In genomic region chr3R:22663115-22663514, dm6 we compare ENCODE assay signal across 1 fruit fly cellular context.
A peak's percentile ranks its signal among the peaks of the same experiment; 100 is the strongest.
TF ChIP-seq lines count a peak whose summit lies in the region.

No protein-coding gene starts in this region.

TF ChIP-seq in whole organism, embryonic, 481 proteins besides CTCF, POLR2A, EP300 and RAD21 (continued from another document and continues in another):
- TF ChIP-seq CG32767 (GFP tag; IDR thresholded peaks at IDR 0.05; lab: Robert Waterston, UW), result peak; percentile 60; the same call in 1 of the 2 replicates
- TF ChIP-seq Fer1 (GFP tag; optimal IDR thresholded peaks at IDR 0.05; lab: Kevin White, UChicago), result peak; percentile 77
- peak; percentile 30 for TF ChIP-seq caup (GFP tag; optimal IDR thresholded peaks at IDR 0.05; lab: Kevin White, UChicago; ENCODE audit: severe bottlenecking)
- TF ChIP-seq CG9932 (GFP tag; IDR thresholded peaks at IDR 0.05; lab: Robert Waterston, UW), result peak; percentile 80
- no peak for TF ChIP-seq D19B (GFP tag; optimal IDR thresholded peaks at IDR 0.05; lab: Kevin White, UChicago)
- no peak for TF ChIP-seq lola (GFP tag; optimal IDR thresholded peaks at IDR 0.05; lab: Kevin White, UChicago)
- peak; percentile 63 for TF ChIP-seq jing (GFP tag; optimal IDR thresholded peaks at IDR 0.05; lab: Kevin White, UChicago)
- TF ChIP-seq CG14860 (GFP tag; IDR thresholded peaks at IDR 0.05; lab: Robert Waterston, UW; ENCODE audit: partially characterized antibody), result no peak
- TF ChIP-seq NK7.1 (GFP tag; optimal IDR thresholded peaks at IDR 0.05; lab: Kevin White, UChicago), result no peak
- peak; percentile 63; the same call in 1 of the 2 replicates for TF ChIP-seq Ada2b (GFP tag; IDR thresholded peaks at IDR 0.05; lab: Robert Waterston, UW)
- peak; percentile 57; the same call in 1 of the 2 replicates for TF ChIP-seq ara (GFP tag; IDR thresholded peaks at IDR 0.05; lab: Robert Waterston, UW)
- TF ChIP-seq CG8924 (tag; optimal IDR thresholded peaks at IDR 0.05; lab: Kevin White, UChicago), result peak; percentile 63
- TF ChIP-seq bsh (GFP tag; optimal IDR thresholded peaks at IDR 0.05; lab: Kevin White, UChicago), result peak; percentile 34 to 81
- peak; percentile 31; the same call in 1 of the 3 replicates for TF ChIP-seq Mrtf (GFP tag; IDR thresholded peaks at IDR 0.05; lab: Robert Waterston, UW)
- TF ChIP-seq Dad (GFP tag; optimal IDR thresholded peaks at IDR 0.05; lab: Kevin White, UChicago), result no peak
- TF ChIP-seq CoRest (tag; optimal IDR thresholded peaks at IDR 0.05; lab: Kevin White, UChicago), result peak; percentile 69
- peak; percentile 44 for TF ChIP-seq tin (GFP tag; optimal IDR thresholded peaks at IDR 0.05; lab: Kevin White, UChicago)
- no peak for TF ChIP-seq CG7271 (tag; optimal IDR thresholded peaks at IDR 0.05; lab: Kevin White, UChicago)
- TF ChIP-seq sqz (GFP tag; optimal IDR thresholded peaks at IDR 0.05; lab: Kevin White, UChicago), result no peak
- peak; percentile 67 for TF ChIP-seq CG12155 (GFP tag; optimal IDR thresholded peaks at IDR 0.05; lab: Kevin White, UChicago)
- no peak for TF ChIP-seq CG11723 (GFP tag; optimal IDR thresholded peaks at IDR 0.05; lab: Kevin White, UChicago)
- peak; percentile 57 for TF ChIP-seq CG1602 (GFP tag; optimal IDR thresholded peaks at IDR 0.05; lab: Kevin White, UChicago)
- TF ChIP-seq CG6854 (GFP tag; optimal IDR thresholded peaks at IDR 0.05; lab: Kevin White, UChicago), result peak; percentile 50
- peak; percentile 75 for TF ChIP-seq CG15269 (tag; optimal IDR thresholded peaks at IDR 0.05; lab: Kevin White, UChicago)
- peak; percentile 60 for TF ChIP-seq CG4820 (GFP tag; optimal IDR thresholded peaks at IDR 0.05; lab: Kevin White, UChicago)
- TF ChIP-seq CG18262 (tag; optimal IDR thresholded peaks at IDR 0.05; lab: Kevin White, UChicago), result no peak
- no peak for TF ChIP-seq Dip2 (GFP tag; IDR thresholded peaks at IDR 0.05; lab: Robert Waterston, UW)
- TF ChIP-seq Dp (GFP tag; optimal IDR thresholded peaks at IDR 0.05; lab: Kevin White, UChicago), result no peak
- no peak for TF ChIP-seq HLHmδ (GFP tag; optimal IDR thresholded peaks at IDR 0.05; lab: Kevin White, UChicago)
- TF ChIP-seq CG17829 (tag; optimal IDR thresholded peaks at IDR 0.05; lab: Kevin White, UChicago), result no peak
- peak; percentile 22 for TF ChIP-seq ems (GFP tag; optimal IDR thresholded peaks at IDR 0.05; lab: Kevin White, UChicago)
- no peak for TF ChIP-seq CG12769 (tag; optimal IDR thresholded peaks at IDR 0.05; lab: Kevin White, UChicago)
- TF ChIP-seq CG4328 (GFP tag; optimal IDR thresholded peaks at IDR 0.05; lab: Kevin White, UChicago), result no peak
- TF ChIP-seq cas (GFP tag; IDR thresholded peaks at IDR 0.05; lab: Robert Waterston, UW), result no peak
- no peak for TF ChIP-seq CG13123 (GFP tag; optimal IDR thresholded peaks at IDR 0.05; lab: Kevin White, UChicago)
- TF ChIP-seq pum (GFP tag; optimal IDR thresholded peaks at IDR 0.05; lab: Kevin White, UChicago), result peak; percentile 12
- TF ChIP-seq CG12391 (tag; optimal IDR thresholded peaks at IDR 0.05; lab: Kevin White, UChicago), result peak; percentile 78
- no peak for TF ChIP-seq zf30C (GFP tag; optimal IDR thresholded peaks at IDR 0.05; lab: Kevin White, UChicago)
- peak; percentile 23 for TF ChIP-seq exex (tag; optimal IDR thresholded peaks at IDR 0.05; lab: Kevin White, UChicago)
- no peak for TF ChIP-seq nau (GFP tag; optimal IDR thresholded peaks at IDR 0.05; lab: Kevin White, UChicago)
- TF ChIP-seq sob (GFP tag; IDR thresholded peaks at IDR 0.05; lab: Robert Waterston, UW), result peak; percentile 63
- peak; percentile 30 for TF ChIP-seq ewg (GFP tag; optimal IDR thresholded peaks at IDR 0.05; lab: Kevin White, UChicago)
- TF ChIP-seq pita (GFP tag; optimal IDR thresholded peaks at IDR 0.05; lab: Kevin White, UChicago), result no peak
- TF ChIP-seq Dek (tag; optimal IDR thresholded peaks at IDR 0.05; lab: Kevin White, UChicago), result peak; percentile 50
- peak; percentile 40; the same call in 1 of the 2 replicates for TF ChIP-seq ttk (GFP tag; IDR thresholded peaks at IDR 0.05; lab: Robert Waterston, UW)
- no peak for TF ChIP-seq CG8478 (optimal IDR thresholded peaks at IDR 0.05; lab: Kevin White, UChicago)
- 0 out of 2 replicates have a peak, but pooled peaks have one; percentile 13 for TF ChIP-seq gsb (GFP tag; IDR thresholded peaks at IDR 0.05; lab: Robert Waterston, UW)
- TF ChIP-seq ftz-f1 (GFP tag; optimal IDR thresholded peaks at IDR 0.05; lab: Kevin White, UChicago), result no peak
- no peak; the same call in 1 of the 2 replicates for TF ChIP-seq GATAe (GFP tag; conservative IDR thresholded peaks at IDR 0.05; lab: Robert Waterston, UW)
- TF ChIP-seq Neu2 (GFP tag; optimal IDR thresholded peaks at IDR 0.05; lab: Kevin White, UChicago; ENCODE audit: borderline replicate concordance), result no peak
- peak; percentile 56 for TF ChIP-seq sisA (GFP tag; IDR thresholded peaks at IDR 0.05; lab: Robert Waterston, UW)
- peak; percentile 48 to 75 for TF ChIP-seq dpn (GFP tag; optimal IDR thresholded peaks at IDR 0.05; lab: Kevin White, UChicago)
- TF ChIP-seq CG1792 (GFP tag; optimal IDR thresholded peaks at IDR 0.05; lab: Kevin White, UChicago), result no peak
- no peak for TF ChIP-seq btn (GFP tag; optimal IDR thresholded peaks at IDR 0.05; lab: Kevin White, UChicago)
- TF ChIP-seq Eip74EF (GFP tag; optimal IDR thresholded peaks at IDR 0.05; lab: Kevin White, UChicago), result no peak
- TF ChIP-seq lab (GFP tag; optimal IDR thresholded peaks at IDR 0.05; lab: Kevin White, UChicago), result peak; percentile 75
- TF ChIP-seq Oli (tag; optimal IDR thresholded peaks at IDR 0.05; lab: Kevin White, UChicago), result peak; percentile 73
- no peak for TF ChIP-seq vnd (GFP tag; IDR thresholded peaks at IDR 0.05; lab: Robert Waterston, UW; ENCODE audit: partially characterized antibody)
- no peak for TF ChIP-seq jigr1 (GFP tag; IDR thresholded peaks at IDR 0.05; lab: Robert Waterston, UW)
- TF ChIP-seq CG3847 (GFP tag; IDR thresholded peaks at IDR 0.05; lab: Robert Waterston, UW), result peak; percentile 77
- TF ChIP-seq CG2889 (GFP tag; IDR thresholded peaks at IDR 0.05; lab: Robert Waterston, UW), result peak; percentile 80; the same call in 2 of the 3 replicates
- TF ChIP-seq ab (GFP tag; optimal IDR thresholded peaks at IDR 0.05; lab: Kevin White, UChicago), result no peak
- TF ChIP-seq Lpt (GFP tag; optimal IDR thresholded peaks at IDR 0.05; lab: Kevin White, UChicago), result no peak
- peak; percentile 14 for TF ChIP-seq trem (tag; optimal IDR thresholded peaks at IDR 0.05; lab: Kevin White, UChicago)
- TF ChIP-seq CG6813 (GFP tag; optimal IDR thresholded peaks at IDR 0.05; lab: Kevin White, UChicago), result peak; percentile 50
- no peak for TF ChIP-seq CG10274 (GFP tag; optimal IDR thresholded peaks at IDR 0.05; lab: Kevin White, UChicago)
- peak; percentile 80 for TF ChIP-seq so (GFP tag; IDR thresholded peaks at IDR 0.05; lab: Robert Waterston, UW)
- TF ChIP-seq Ravus (GFP tag; IDR thresholded peaks at IDR 0.05; lab: Robert Waterston, UW), result peak; percentile 12; the same call in 1 of the 2 replicates
- peak; percentile 63 for TF ChIP-seq CG8388 (GFP tag; optimal IDR thresholded peaks at IDR 0.05; lab: Kevin White, UChicago)
- TF ChIP-seq unpg (GFP tag; optimal IDR thresholded peaks at IDR 0.05; lab: Kevin White, UChicago), result peak; percentile 77
- peak; percentile 61 for TF ChIP-seq NfI (GFP tag; optimal IDR thresholded peaks at IDR 0.05; lab: Kevin White, UChicago)
- TF ChIP-seq Med (GFP tag; lab: Kevin White, UChicago), result peak; percentile 89
- TF ChIP-seq Lhr (GFP tag; optimal IDR thresholded peaks at IDR 0.05; lab: Kevin White, UChicago), result peak; percentile 5
- peak; percentile 59 for TF ChIP-seq chn (GFP tag; optimal IDR thresholded peaks at IDR 0.05; lab: Kevin White, UChicago)
- peak; percentile 11 for TF ChIP-seq CG31388 (GFP tag; optimal IDR thresholded peaks at IDR 0.05; lab: Kevin White, UChicago)
- peak; percentile 57 for TF ChIP-seq tio (GFP tag; optimal IDR thresholded peaks at IDR 0.05; lab: Kevin White, UChicago)
- TF ChIP-seq HmgZ (tag; optimal IDR thresholded peaks at IDR 0.05; lab: Kevin White, UChicago), result peak; percentile 42
- peak; percentile 92 for TF ChIP-seq slbo (GFP tag; IDR thresholded peaks at IDR 0.05; lab: Robert Waterston, UW)
- no peak for TF ChIP-seq Scr (GFP tag; IDR thresholded peaks at IDR 0.05; lab: Robert Waterston, UW; ENCODE audit: partially characterized antibody)
- TF ChIP-seq pb (GFP tag; optimal IDR thresholded peaks at IDR 0.05; lab: Kevin White, UChicago), result no peak
- peak; percentile 69 for TF ChIP-seq Hmr (GFP tag; optimal IDR thresholded peaks at IDR 0.05; lab: Kevin White, UChicago)
- peak; percentile 62 for TF ChIP-seq CG17385 (GFP tag; optimal IDR thresholded peaks at IDR 0.05; lab: Kevin White, UChicago)
- TF ChIP-seq insv (GFP tag; optimal IDR thresholded peaks at IDR 0.05; lab: Kevin White, UChicago), result no peak
- peak; percentile 40; the same call in 1 of the 2 replicates for TF ChIP-seq CG31224 (GFP tag; IDR thresholded peaks at IDR 0.05; lab: Robert Waterston, UW)
- no peak for TF ChIP-seq Usf (GFP tag; optimal IDR thresholded peaks at IDR 0.05; lab: Kevin White, UChicago)
- peak; percentile 75 for TF ChIP-seq nmo (GFP tag; optimal IDR thresholded peaks at IDR 0.05; lab: Kevin White, UChicago)
- TF ChIP-seq bowl (GFP tag; IDR thresholded peaks at IDR 0.05; lab: Robert Waterston, UW), result no peak
- TF ChIP-seq jumu (GFP tag; optimal IDR thresholded peaks at IDR 0.05; lab: Kevin White, UChicago), result peak; percentile 3
- TF ChIP-seq Pdp1 (GFP tag; optimal IDR thresholded peaks at IDR 0.05; lab: Kevin White, UChicago), result peak in 1 of 2 experiments; percentile 22
- no peak for TF ChIP-seq kni (GFP tag; optimal IDR thresholded peaks at IDR 0.05; lab: Kevin White, UChicago)
- no peak; the same call in 2 of the 3 replicates for TF ChIP-seq croc (GFP tag; conservative IDR thresholded peaks at IDR 0.05; lab: Robert Waterston, UW)
- TF ChIP-seq Poxn (GFP tag; IDR thresholded peaks at IDR 0.05; lab: Robert Waterston, UW), result no peak
- peak; percentile 55 for TF ChIP-seq tap (tag; optimal IDR thresholded peaks at IDR 0.05; lab: Kevin White, UChicago)
- peak; percentile 62 for TF ChIP-seq lmd (GFP tag; IDR thresholded peaks at IDR 0.05; lab: Robert Waterston, UW)
- TF ChIP-seq fd64A (GFP tag; optimal IDR thresholded peaks at IDR 0.05; lab: Kevin White, UChicago), result no peak
- TF ChIP-seq CG6765 (GFP tag; optimal IDR thresholded peaks at IDR 0.05; lab: Kevin White, UChicago), result no peak
- peak; percentile 26 for TF ChIP-seq trh (GFP tag; optimal IDR thresholded peaks at IDR 0.05; lab: Kevin White, UChicago)
- peak; percentile 42; the same call in 1 of the 2 replicates for TF ChIP-seq Awh (GFP tag; IDR thresholded peaks at IDR 0.05; lab: Robert Waterston, UW)
- TF ChIP-seq unc-4 (GFP tag; IDR thresholded peaks at IDR 0.05; lab: Robert Waterston, UW; ENCODE audit: partially characterized antibody), result no peak
- peak; percentile 30 for TF ChIP-seq Atf3 (GFP tag; optimal IDR thresholded peaks at IDR 0.05; lab: Kevin White, UChicago)
- peak; percentile 72 for TF ChIP-seq grau (tag; optimal IDR thresholded peaks at IDR 0.05; lab: Kevin White, UChicago)
- TF ChIP-seq CG1233 (GFP tag; optimal IDR thresholded peaks at IDR 0.05; lab: Kevin White, UChicago), result peak; percentile 37
- peak; percentile 38 for TF ChIP-seq Side (GFP tag; optimal IDR thresholded peaks at IDR 0.05; lab: Kevin White, UChicago)
- TF ChIP-seq slp2 (GFP tag; optimal IDR thresholded peaks at IDR 0.05; lab: Kevin White, UChicago), result peak; percentile 20
- TF ChIP-seq CG14965 (GFP tag; optimal IDR thresholded peaks at IDR 0.05; lab: Kevin White, UChicago; ENCODE audit: borderline replicate concordance), result no peak
- no peak for TF ChIP-seq Antp (GFP tag; optimal IDR thresholded peaks at IDR 0.05; lab: Kevin White, UChicago)
- TF ChIP-seq CG33213 (GFP tag; optimal IDR thresholded peaks at IDR 0.05; lab: Kevin White, UChicago), result peak; percentile 28
- peak; percentile 27 for TF ChIP-seq CG4424 (GFP tag; optimal IDR thresholded peaks at IDR 0.05; lab: Kevin White, UChicago)
- TF ChIP-seq br (optimal IDR thresholded peaks at IDR 0.05; lab: Kevin White, UChicago), result no peak
- no peak for TF ChIP-seq CG16779 (GFP tag; IDR thresholded peaks at IDR 0.05; lab: Robert Waterston, UW)
- TF ChIP-seq CG32532 (GFP tag; IDR thresholded peaks at IDR 0.05; lab: Robert Waterston, UW), result peak; percentile 60; the same call in 1 of the 2 replicates
- TF ChIP-seq Optix (GFP tag; IDR thresholded peaks at IDR 0.05; lab: Robert Waterston, UW), result peak; percentile 37; the same call in 1 of the 3 replicates
- no peak for TF ChIP-seq HmgD (GFP tag; optimal IDR thresholded peaks at IDR 0.05; lab: Kevin White, UChicago)
- TF ChIP-seq CG11398 (GFP tag; optimal IDR thresholded peaks at IDR 0.05; lab: Kevin White, UChicago), result no peak
- peak; percentile 43; the same call in 1 of the 2 replicates for TF ChIP-seq vvl (GFP tag; IDR thresholded peaks at IDR 0.05; lab: Robert Waterston, UW)
- TF ChIP-seq Bteb2 (GFP tag; optimal IDR thresholded peaks at IDR 0.05; lab: Kevin White, UChicago), result peak; percentile 56
- no peak for TF ChIP-seq BEAF-32 (GFP tag; optimal IDR thresholded peaks at IDR 0.05; lab: Kevin White, UChicago)
- peak; percentile 57 for TF ChIP-seq CG18619 (GFP tag; optimal IDR thresholded peaks at IDR 0.05; lab: Kevin White, UChicago)
- TF ChIP-seq Elba2 (GFP tag; optimal IDR thresholded peaks at IDR 0.05; lab: Kevin White, UChicago), result no peak
- TF ChIP-seq Jarid2 (GFP tag; optimal IDR thresholded peaks at IDR 0.05; lab: Kevin White, UChicago), result no peak
- TF ChIP-seq dimm (GFP tag; IDR thresholded peaks at IDR 0.05; lab: Robert Waterston, UW), result peak; percentile 51
- TF ChIP-seq Hsf (GFP tag; optimal IDR thresholded peaks at IDR 0.05; lab: Kevin White, UChicago), result peak; percentile 77
- no peak for TF ChIP-seq CG3726 (GFP tag; IDR thresholded peaks at IDR 0.05; lab: Robert Waterston, UW)
- TF ChIP-seq CG12942 (GFP tag; optimal IDR thresholded peaks at IDR 0.05; lab: Kevin White, UChicago), result peak; percentile 45
- no peak for TF ChIP-seq Tbp (GFP tag; optimal IDR thresholded peaks at IDR 0.05; lab: Kevin White, UChicago)
- TF ChIP-seq CG15073 (GFP tag; optimal IDR thresholded peaks at IDR 0.05; lab: Kevin White, UChicago), result no peak
- TF ChIP-seq CG13287 (GFP tag; IDR thresholded peaks at IDR 0.05; lab: Robert Waterston, UW; ENCODE audit: partially characterized antibody), result no peak
- no peak for TF ChIP-seq salm (tag; optimal IDR thresholded peaks at IDR 0.05; lab: Kevin White, UChicago)
- TF ChIP-seq Myb (GFP tag; optimal IDR thresholded peaks at IDR 0.05; lab: Kevin White, UChicago), result peak; percentile 18
- peak; percentile 57 for TF ChIP-seq Adf1 (GFP tag; IDR thresholded peaks at IDR 0.05; lab: Robert Waterston, UW)
- no peak for TF ChIP-seq CG11247 (GFP tag; IDR thresholded peaks at IDR 0.05; lab: Robert Waterston, UW)
- TF ChIP-seq crp (GFP tag; optimal IDR thresholded peaks at IDR 0.05; lab: Kevin White, UChicago), result no peak
